Worm (Caenorhabditis elegans): ENCODE data around the gene acd-3.
A peak's percentile ranks its signal among the peaks of the same experiment; 100 is the strongest.

Gene acd-3

ce11 chrX:14842846-14843369 lies 6.2 kb upstream of the acd-3 start:
- TF ChIP-seq nhr-48 (tag; optimal IDR thresholded peaks at IDR 0.05) (no peak), pha-4 (GFP tag; IDR thresholded peaks at IDR 0.05) (no peak), pha-4 (tag; optimal IDR thresholded peaks at IDR 0.05) (peak; percentile 77), mdl-1 (tag; optimal IDR thresholded peaks at IDR 0.05) (no peak), daf-16 (GFP tag; optimal IDR thresholded peaks at IDR 0.05) (no peak), daf-16 (tag; optimal IDR thresholded peaks at IDR 0.05) (peak; percentile 15), lsy-2 (tag; optimal IDR thresholded peaks at IDR 0.05) (no peak), aha-1 (tag) (peak; percentile 96), dmd-6 (GFP tag; IDR thresholded peaks at IDR 0.05) (no peak)

ce11 chrX:14844481-14844880 lies 4.6 kb upstream of the acd-3 start:
- TF ChIP-seq ztf-7 (tag; optimal IDR thresholded peaks at IDR 0.05) (no peak), hlh-11 (tag; optimal IDR thresholded peaks at IDR 0.05) (peak; percentile 41), mes-2 (tag; optimal IDR thresholded peaks at IDR 0.05; ENCODE audit: poor library complexity, severe bottlenecking) (peak; percentile 32), aha-1 (tag) (peak; percentile 87), daf-16 (GFP tag; optimal IDR thresholded peaks at IDR 0.05) (no peak), daf-16 (tag; optimal IDR thresholded peaks at IDR 0.05) (peak; percentile 45), nhr-28 (tag; optimal IDR thresholded peaks at IDR 0.05) (peak; percentile 29), pqm-1 (tag; optimal IDR thresholded peaks at IDR 0.05) (peak; percentile 60), ZK337.2 (GFP tag; IDR thresholded peaks at IDR 0.05) (no peak), unc-62 (GFP tag; optimal IDR thresholded peaks at IDR 0.05 in 1 of 2) (peak in 1 of 2 experiments; percentile 92), unc-62 (tag; optimal IDR thresholded peaks at IDR 0.05) (no peak), dmd-6 (GFP tag; IDR thresholded peaks at IDR 0.05) (peak; percentile 70)

ce11 chrX:14845637-14846036 lies 3.4 kb upstream of the acd-3 start, which contains the start of gene egrh-1:
Gene egrh-1 (plus strand): TSS chrX:14845937.
- TF ChIP-seq aha-1 (tag): peak; percentile 40
- no peak for TF ChIP-seq hmg-1.1 (GFP tag; IDR thresholded peaks at IDR 0.05)

- TF ChIP-seq ZK546.5 (tag; optimal IDR thresholded peaks at IDR 0.05) (no peak), unc-62 (GFP tag; optimal IDR thresholded peaks at IDR 0.05 in 1 of 2) (peak in 1 of 2 experiments; percentile 26), unc-62 (tag; optimal IDR thresholded peaks at IDR 0.05) (no peak)
Measured at ce11 chrX:14851904-14852303, 2.8 kb downstream of the acd-3 start.

ce11 chrX:14853712-14854217 lies 4.7 kb downstream of the acd-3 start, which contains the start of the genes C27C12.1 and C27C12.4:
Gene C27C12.1 (minus strand): TSS chrX:14853762.
Gene C27C12.4 (plus strand): TSS chrX:14854086.
- peak; percentile 92 for TF ChIP-seq hmg-1.1 (GFP tag; IDR thresholded peaks at IDR 0.05)
- TF ChIP-seq mdt-29 (GFP tag; IDR thresholded peaks at IDR 0.05): no peak
- TF ChIP-seq saeg-2 (GFP tag; IDR thresholded peaks at IDR 0.05): 0 out of 2 replicates have a peak, but pooled peaks have one; percentile 19
- no peak for TF ChIP-seq attf-4 (tag; optimal IDR thresholded peaks at IDR 0.05)
- TF ChIP-seq mdl-1 (tag; optimal IDR thresholded peaks at IDR 0.05): peak in 1 of 2 experiments; percentile 65
- TF ChIP-seq snpc-1.2 (GFP tag; IDR thresholded peaks at IDR 0.05): no peak
- peak; percentile 35; the same call in 1 of the 2 replicates for TF ChIP-seq lin-1 (GFP tag; IDR thresholded peaks at IDR 0.05)
- TF ChIP-seq lin-39 (tag; optimal IDR thresholded peaks at IDR 0.05): no peak
- peak; percentile 48 for TF ChIP-seq spr-1 (tag; optimal IDR thresholded peaks at IDR 0.05)
- TF ChIP-seq ZK337.2 (GFP tag; IDR thresholded peaks at IDR 0.05): no peak
- no peak for TF ChIP-seq mxl-2 (GFP tag; conservative IDR thresholded peaks at IDR 0.05)
- TF ChIP-seq nhr-111 (GFP tag; optimal IDR thresholded peaks at IDR 0.05): no peak
- peak; percentile 78 for TF ChIP-seq fkh-10 (GFP tag; optimal IDR thresholded peaks at IDR 0.05)
- TF ChIP-seq Y105C5A.15 (GFP tag; IDR thresholded peaks at IDR 0.05): no peak
- TF ChIP-seq D1046.2 (GFP tag; IDR thresholded peaks at IDR 0.05): no peak
- no peak for TF ChIP-seq tag-97 (GFP tag; IDR thresholded peaks at IDR 0.05)
- no peak for TF ChIP-seq snpc-4 (tag; optimal IDR thresholded peaks at IDR 0.05)
- TF ChIP-seq T26A8.4 (GFP tag; IDR thresholded peaks at IDR 0.05): peak; percentile 69
- TF ChIP-seq skn-1 (tag; optimal IDR thresholded peaks at IDR 0.05): no peak
- no peak for TF ChIP-seq lir-3 (tag; optimal IDR thresholded peaks at IDR 0.05)
- no peak for TF ChIP-seq daf-12 (tag; optimal IDR thresholded peaks at IDR 0.05)
- TF ChIP-seq ztf-11 (tag; optimal IDR thresholded peaks at IDR 0.05): no peak
- no peak for TF ChIP-seq nhr-76 (tag; optimal IDR thresholded peaks at IDR 0.05)
- TF ChIP-seq nhr-28 (tag; optimal IDR thresholded peaks at IDR 0.05): peak; percentile 90
- no peak for TF ChIP-seq zip-11 (GFP tag; IDR thresholded peaks at IDR 0.05)
- TF ChIP-seq madf-5 (GFP tag; IDR thresholded peaks at IDR 0.05): no peak
- no peak for TF ChIP-seq lin-15B (tag; optimal IDR thresholded peaks at IDR 0.05)
- no peak for TF ChIP-seq pha-4 (GFP tag; IDR thresholded peaks at IDR 0.05)
- TF ChIP-seq pha-4 (tag; optimal IDR thresholded peaks at IDR 0.05): peak; percentile 92
- TF ChIP-seq ceh-62 (tag; optimal IDR thresholded peaks at IDR 0.05): no peak
- no peak for TF ChIP-seq egl-43 (GFP tag; IDR thresholded peaks at IDR 0.05)

All from whole organism, L4 larva.